Fruit fly (Drosophila melanogaster): Measurements from ENCODE around the gene Flacc.

DNA sequence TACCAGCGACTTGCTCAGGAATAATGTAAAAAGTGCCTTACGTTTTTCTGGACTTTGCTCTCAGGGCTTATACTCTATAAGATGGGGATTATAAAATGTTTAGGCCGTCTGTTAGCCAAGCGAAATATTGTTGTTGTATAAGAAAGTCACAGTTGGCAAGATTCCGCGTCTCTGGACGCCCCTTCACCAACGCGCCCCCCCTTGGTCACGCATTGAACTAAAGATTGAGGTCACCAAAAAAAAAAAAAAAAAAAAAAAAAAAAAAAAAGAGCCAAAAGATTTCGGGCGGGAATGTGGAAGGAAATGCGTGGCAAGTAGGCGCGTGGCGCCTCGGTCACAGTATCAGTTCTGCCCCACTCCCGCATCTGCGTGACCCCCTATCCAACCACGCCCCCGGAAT lies 41.4 kb upstream of the Flacc start:
- TF ChIP-seq Trl (optimal IDR thresholded peaks at IDR 0.05), result no peak
- TF ChIP-seq Trl (GFP tag; optimal IDR thresholded peaks at IDR 0.05), result no peak
- TF ChIP-seq CG13624 (GFP tag; optimal IDR thresholded peaks at IDR 0.05), result no peak
- no peak for TF ChIP-seq pnt (GFP tag; optimal IDR thresholded peaks at IDR 0.05)
- TF ChIP-seq CG14014 (GFP tag; IDR thresholded peaks at IDR 0.05), result no peak
- TF ChIP-seq Dfd (GFP tag; optimal IDR thresholded peaks at IDR 0.05), result no peak
- no peak for TF ChIP-seq pho (GFP tag; optimal IDR thresholded peaks at IDR 0.05)
- TF ChIP-seq lola (GFP tag; optimal IDR thresholded peaks at IDR 0.05), result no peak
- TF ChIP-seq B-H2 (GFP tag; optimal IDR thresholded peaks at IDR 0.05), result no peak
- no peak for TF ChIP-seq CG2712 (tag; optimal IDR thresholded peaks at IDR 0.05)
- TF ChIP-seq CG17361 (GFP tag; IDR thresholded peaks at IDR 0.05), result no peak
- no peak for TF ChIP-seq sc (optimal IDR thresholded peaks at IDR 0.05)
- no peak for TF ChIP-seq sc (GFP tag; optimal IDR thresholded peaks at IDR 0.05)
- TF ChIP-seq insv (GFP tag; optimal IDR thresholded peaks at IDR 0.05), result no peak
- no peak for TF ChIP-seq CG9876 (GFP tag; optimal IDR thresholded peaks at IDR 0.05)
- TF ChIP-seq CG34224 (GFP tag; IDR thresholded peaks at IDR 0.05; ENCODE audit: partially characterized antibody), result no peak
